Worm (Caenorhabditis elegans): ENCODE data around the gene F46B3.8.

ce11 chrV:20638344-20638743 is 15.4 kb upstream of the F46B3.8 start, which contains the start of gene Y44A6B.3:
- no peak for TF ChIP-seq lin-14 (GFP tag; optimal IDR thresholded peaks at IDR 0.05)
- no peak for TF ChIP-seq egl-27 (tag; optimal IDR thresholded peaks at IDR 0.05)
- TF ChIP-seq lin-13 (GFP tag; optimal IDR thresholded peaks at IDR 0.05), result no peak
- TF ChIP-seq ztf-4 (tag; optimal IDR thresholded peaks at IDR 0.05), result no peak
- TF ChIP-seq ztf-11 (tag; optimal IDR thresholded peaks at IDR 0.05), result no peak
- TF ChIP-seq ceh-90 (tag; optimal IDR thresholded peaks at IDR 0.05), result no peak
- no peak for TF ChIP-seq blmp-1 (tag; optimal IDR thresholded peaks at IDR 0.05)
- TF ChIP-seq aly-2 (tag; optimal IDR thresholded peaks at IDR 0.05), result no peak
- no peak for TF ChIP-seq lin-39 (tag; optimal IDR thresholded peaks at IDR 0.05)
- TF ChIP-seq hlh-17 (GFP tag; optimal IDR thresholded peaks at IDR 0.05; ENCODE audit: borderline replicate concordance), result no peak
- TF ChIP-seq ama-1 (optimal IDR thresholded peaks at IDR 0.05), result no peak
- no peak for TF ChIP-seq zag-1 (tag; optimal IDR thresholded peaks at IDR 0.05)
- no peak for TF ChIP-seq rnt-1 (tag; optimal IDR thresholded peaks at IDR 0.05)
- TF ChIP-seq nhr-12 (tag; optimal IDR thresholded peaks at IDR 0.05), result no peak
